Worm (Caenorhabditis elegans) whole organism, dauer: ENCODE measurements around the gene vha-15.

Experiments used
- unc-62 ChIP-seq: sonication (generic microtip); optimal IDR thresholded peaks from 2 replicates; lab custom pipeline; 2017; ENCODE audit warnings: missing biosample characterization, missing genetic modification reagents, missing genetic modification characterization

The vha-15 gene

DNA sequence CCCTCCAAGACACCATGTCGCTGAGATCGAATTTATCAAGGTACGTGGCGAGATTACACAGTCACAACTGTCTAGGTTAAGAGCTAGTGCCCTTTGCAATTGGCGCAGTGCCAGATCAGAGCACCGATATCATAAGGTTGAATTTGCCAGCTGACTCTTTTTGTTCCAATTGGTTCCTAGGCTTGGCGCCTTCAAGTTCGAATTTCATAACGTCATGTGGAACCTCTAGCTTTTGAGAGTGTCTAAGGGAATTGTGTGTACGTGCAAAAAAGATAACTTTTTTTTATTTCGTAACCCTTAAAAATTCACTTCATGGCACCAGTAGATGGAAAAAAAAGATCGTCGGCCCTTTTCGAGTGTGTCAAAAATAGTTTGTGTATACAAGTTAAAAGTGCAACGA, 21.5 kb upstream of the vha-15 start:
- no peak for TF ChIP-seq unc-62 (GFP tag; lab: Kevin White, UChicago)

DNA sequence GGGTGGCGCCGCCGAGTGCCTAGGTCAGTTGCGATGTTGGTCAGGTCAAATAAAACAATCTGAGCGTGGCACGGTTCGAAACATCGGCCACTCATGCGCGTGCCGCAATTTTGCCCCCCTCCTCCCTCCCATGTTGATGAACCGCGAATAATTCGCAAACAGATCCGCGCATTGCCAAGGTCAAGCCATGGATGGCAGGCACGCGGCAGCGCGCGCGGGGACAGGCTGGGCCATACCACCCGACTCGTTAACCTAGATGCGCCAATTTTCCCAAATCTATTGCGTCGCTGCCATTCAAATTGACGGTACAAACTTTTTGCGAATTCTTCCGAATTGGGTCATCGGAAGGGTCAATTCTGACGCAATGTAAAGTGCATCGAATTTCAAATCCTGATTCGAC, 21.0 kb upstream of the vha-15 start:
- TF ChIP-seq unc-62 (GFP tag; lab: Kevin White, UChicago) = no peak

- no peak for TF ChIP-seq unc-62 (GFP tag; lab: Kevin White, UChicago)
These were observed 18.7 kb upstream of the vha-15 start for ce11 chrX:2219006-2219405.

DNA sequence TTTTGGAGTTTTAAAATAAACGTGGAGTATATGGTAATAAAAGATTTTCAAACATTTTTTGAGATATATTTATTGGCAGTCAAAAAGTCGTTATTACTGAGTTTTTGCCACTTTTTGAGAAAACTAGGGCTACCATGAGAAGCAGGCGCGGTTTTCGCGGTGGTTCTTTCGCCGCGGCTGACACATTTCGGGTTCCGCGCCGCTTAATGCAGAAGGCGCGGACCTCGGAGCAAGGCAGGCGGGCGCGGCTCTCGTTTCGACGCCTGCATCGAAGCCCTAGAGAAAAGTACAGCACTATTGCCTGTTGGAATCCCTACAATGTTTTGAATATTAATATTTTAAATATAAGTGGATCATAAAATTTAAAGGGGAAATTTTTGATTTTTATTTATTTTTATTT, 18.3 kb upstream of the vha-15 start:
- no peak for TF ChIP-seq unc-62 (GFP tag; lab: Kevin White, UChicago)

DNA sequence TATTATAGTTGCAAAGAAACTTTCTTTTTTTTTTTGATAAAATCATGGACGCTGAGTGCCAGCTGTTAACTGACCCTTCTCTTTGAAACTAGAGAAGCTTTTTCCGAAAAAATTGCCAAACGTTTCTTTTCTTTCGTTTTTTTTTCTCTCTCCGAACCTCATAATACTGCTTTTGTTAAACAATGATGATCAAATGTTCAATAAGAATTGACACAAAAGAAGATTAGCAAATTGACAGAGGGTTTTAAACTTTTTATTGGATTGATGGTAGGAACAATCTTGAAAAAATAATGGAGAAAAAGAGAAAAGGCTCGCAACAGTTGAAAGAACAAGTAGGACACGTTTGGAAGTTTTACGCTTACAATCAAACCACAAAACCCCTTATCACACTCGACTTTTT, 16.9 kb upstream of the vha-15 start, which contains the start of gene hex-1:
Gene hex-1 (plus strand): TSS at position 301 of the 400 bp plus-strand sequence.
- TF ChIP-seq unc-62 (GFP tag; lab: Kevin White, UChicago) = no peak

ce11 chrX:2226875-2227355, 10.8 kb upstream of the vha-15 start:
- no peak for TF ChIP-seq unc-62 (GFP tag; lab: Kevin White, UChicago)

ce11 chrX:2229305-2230172, 8.2 kb upstream of the vha-15 start, which contains the start of gene lin-32:
Gene lin-32, minus strand, starts transcription at chrX:2230122.
- TF ChIP-seq unc-62 (GFP tag; lab: Kevin White, UChicago) = no peak

ce11 chrX:2231346-2231745, 6.4 kb upstream of the vha-15 start:
- no peak for TF ChIP-seq unc-62 (GFP tag; lab: Kevin White, UChicago)

DNA sequence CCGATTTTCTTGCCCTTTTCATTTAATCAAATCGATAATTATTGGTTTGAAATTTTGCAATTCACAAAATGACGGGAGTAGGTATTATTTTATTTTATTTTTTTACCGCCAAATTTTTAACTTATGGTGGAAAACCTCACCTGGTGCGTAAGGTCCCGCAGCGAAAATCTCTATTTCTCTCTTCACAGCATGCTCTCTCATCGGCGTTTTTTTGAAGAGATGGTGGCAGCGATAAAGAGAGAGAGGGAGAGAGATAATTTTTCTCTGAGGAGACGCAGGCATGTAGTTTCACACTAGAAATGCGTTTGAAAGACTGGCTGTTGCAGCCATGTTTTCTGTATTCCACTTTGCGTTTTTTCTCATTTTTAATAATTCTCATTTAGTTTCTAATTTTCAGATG, 3.8 kb upstream of the vha-15 start, which contains the start of gene T14F9.2:
Gene T14F9.2 (plus strand): TSS at position 396 of the 400 bp plus-strand sequence.
- no peak for TF ChIP-seq unc-62 (GFP tag; lab: Kevin White, UChicago)

- no peak for TF ChIP-seq unc-62 (GFP tag; lab: Kevin White, UChicago)
These were observed 3.6 kb downstream of the vha-15 start for ce11 chrX:2241147-2241798.

DNA sequence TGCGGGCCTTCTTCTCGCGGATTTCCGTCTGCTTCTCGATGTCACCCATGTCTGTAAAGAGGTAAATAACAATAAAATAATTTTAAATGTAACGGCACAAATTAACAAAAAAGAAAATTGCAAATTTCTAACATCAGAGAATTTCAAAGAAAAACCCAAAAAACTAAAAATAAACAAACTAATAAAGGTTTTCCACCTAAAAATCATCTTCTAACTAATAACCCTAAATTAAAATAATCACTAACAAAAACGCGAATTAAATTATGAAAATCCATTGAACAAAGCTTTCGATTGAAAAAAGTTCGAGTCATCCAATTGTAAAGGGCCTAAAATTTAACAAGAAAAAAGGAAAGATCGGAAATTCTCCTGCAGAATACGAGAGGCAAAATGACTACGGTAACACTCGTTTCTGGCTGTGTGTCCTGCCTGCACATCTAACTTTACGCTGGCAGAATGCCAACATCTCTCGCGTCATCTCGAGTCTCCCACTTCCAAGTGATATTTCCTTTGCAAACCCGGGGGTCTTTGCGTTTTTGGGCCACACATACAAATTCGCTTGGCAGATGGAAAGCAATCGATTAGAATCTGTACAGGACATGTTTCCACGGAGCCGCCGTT, 5.0 kb downstream of the vha-15 start, which contains the start of gene rpl-11.2:
Gene rpl-11.2 (minus strand): TSS at position 51 of the 618 bp plus-strand sequence.
- no peak for TF ChIP-seq unc-62 (GFP tag; lab: Kevin White, UChicago)

DNA sequence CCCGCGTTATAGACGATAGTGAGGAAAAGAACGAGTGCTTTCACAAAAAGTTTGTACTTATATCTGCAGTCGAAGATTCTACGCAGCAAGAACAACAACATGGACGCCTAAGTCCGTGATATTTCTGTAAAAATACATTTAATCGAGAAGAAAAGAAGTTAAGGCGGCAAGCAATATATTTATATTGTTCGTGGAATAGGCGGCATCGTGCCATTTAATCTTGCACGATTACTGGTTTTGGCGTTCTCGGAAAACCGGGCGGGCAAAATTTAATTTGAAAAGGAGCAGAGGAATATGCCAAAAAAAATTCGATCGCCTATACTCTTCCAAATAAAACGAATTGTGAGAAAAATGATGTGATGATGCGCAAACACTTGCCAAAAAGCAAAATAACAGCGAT, 9.2 kb downstream of the vha-15 start, which contains the start of gene AH9.1:
Gene AH9.1 (minus strand): TSS at position 101 of the 400 bp plus-strand sequence.
- TF ChIP-seq unc-62 (GFP tag; lab: Kevin White, UChicago) = no peak

DNA sequence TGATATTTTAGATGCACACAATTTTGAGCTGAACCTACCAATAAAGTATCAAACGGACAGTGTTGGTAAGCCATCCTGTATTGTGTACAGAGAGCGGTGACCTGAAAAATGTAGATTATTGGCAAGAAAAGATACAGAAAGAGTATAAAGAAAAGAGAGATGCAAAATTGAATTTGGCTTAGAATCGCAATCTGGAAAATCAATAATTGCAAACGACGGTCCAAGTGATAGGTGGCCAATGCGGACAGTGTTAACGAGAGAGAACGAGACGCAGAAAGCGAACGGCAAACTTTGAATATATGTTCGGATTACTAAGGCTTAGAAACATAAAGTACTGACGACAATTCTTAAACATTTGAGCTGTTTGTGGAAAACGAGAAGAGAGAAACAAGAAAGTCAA, 20.3 kb downstream of the vha-15 start, which contains the start of gene crn-4:
Gene crn-4 (minus strand): TSS at position 101 of the 400 bp plus-strand sequence.
- no peak for TF ChIP-seq unc-62 (GFP tag; lab: Kevin White, UChicago)

- no peak for TF ChIP-seq unc-62 (GFP tag; lab: Kevin White, UChicago)
These were observed 20.7 kb downstream of the vha-15 start for ce11 chrX:2258404-2258803.

DNA sequence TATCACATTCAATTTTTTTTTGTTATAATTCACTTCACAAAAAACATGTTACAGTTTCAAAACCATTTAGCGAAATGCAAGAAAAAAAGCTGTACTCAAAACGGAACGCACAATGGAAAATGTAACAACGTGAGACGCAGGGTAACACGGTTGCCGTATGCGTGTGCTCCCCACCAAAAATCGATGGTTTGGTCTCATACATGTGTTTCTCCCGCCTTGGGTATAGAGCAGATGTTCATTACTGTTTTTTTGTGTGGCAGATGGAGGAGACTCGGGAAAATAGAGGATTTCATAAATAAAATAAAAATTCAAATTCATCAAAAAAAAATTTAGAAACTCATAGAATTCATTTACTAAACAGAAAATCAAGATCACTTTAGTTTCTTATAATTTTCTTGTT, 23.3 kb downstream of the vha-15 start, which contains the start of gene AH9.3:
Gene AH9.3 (minus strand): TSS at position 101 of the 400 bp plus-strand sequence.
- TF ChIP-seq unc-62 (GFP tag; lab: Kevin White, UChicago) = no peak
